Worm (Caenorhabditis elegans): ENCODE data around the gene clc-27.

- TF ChIP-seq klf-2 (GFP tag; conservative IDR thresholded peaks at IDR 0.05) (no peak), tab-1 (GFP tag; IDR thresholded peaks at IDR 0.05) (no peak), flt-1 (GFP tag; IDR thresholded peaks at IDR 0.05) (no peak), med-1 (GFP tag; optimal IDR thresholded peaks at IDR 0.05; ENCODE audit: insufficient read depth) (no peak), ztf-29 (GFP tag; IDR thresholded peaks at IDR 0.05) (no peak), ztf-23 (GFP tag; IDR thresholded peaks at IDR 0.05) (no peak)
These were observed 26.2 kb upstream of the clc-27 start for ce11 chrIII:981960-982359.

All from whole organism, midembryonic.